Worm (Caenorhabditis elegans) whole organism, L4 larva: Measurements from ENCODE around the gene C15H9.9.

Source experiments
- F10B5.3 ChIP-seq: sonication (generic microtip); optimal IDR thresholded peaks from 2 replicates; lab custom pipeline; 2016; ENCODE audit warnings: mild to moderate bottlenecking, missing genetic modification characterization, missing compliant biosample characterization
- F26F4.8 ChIP-seq: fragments of 200-800 bp; sonication (Bioruptor generic); conservative IDR thresholded peaks from 2 replicates; pipeline ENCODE4 v1.3.6; 2022; ENCODE audit warnings: missing genetic modification characterization, missing compliant biosample characterization
- F44E2.7 ChIP-seq: fragments of 200-800 bp; sonication (Bioruptor generic); IDR thresholded peaks from 2 replicates; pipeline ENCODE4 v2.1.2; 2022; ENCODE audit warnings: missing genetic modification characterization, missing compliant biosample characterization
- T26A8.4 ChIP-seq: fragments of 200-800 bp; sonication (Bioruptor generic); IDR thresholded peaks from 2 replicates; pipeline ENCODE4 v1.3.6; 2022; ENCODE audit warnings: missing genetic modification characterization, missing compliant biosample characterization
- Y48G9A.11 ChIP-seq: fragments of 200-800 bp; sonication (Bioruptor generic); IDR thresholded peaks from 2 replicates; pipeline ENCODE4 v1.3.6; 2022; ENCODE audit warnings: missing genetic modification reagents, missing genetic modification characterization, missing compliant biosample characterization
- Y5F2A.4 ChIP-seq: fragments of 200-800 bp; sonication (Bioruptor generic); optimal IDR thresholded peaks from 2 replicates; lab custom pipeline; 2018; ENCODE audit warnings: mild to moderate bottlenecking, missing genetic modification characterization, missing compliant biosample characterization
- ZK337.2 ChIP-seq: fragments of 200-800 bp; sonication (Bioruptor generic); IDR thresholded peaks from 2 replicates; pipeline ENCODE4 v1.3.6; 2022; ENCODE audit warnings: missing genetic modification reagents, missing genetic modification characterization, missing compliant biosample characterization
- aha-1 ChIP-seq: fragments of 150-350 bp; peaks from one replicate; lab custom pipeline; 2014; ENCODE audit warnings: missing biosample characterization, missing genetic modification characterization
- arid-1 ChIP-seq: fragments of 200-800 bp; sonication (Bioruptor generic); conservative IDR thresholded peaks from 2 replicates; pipeline ENCODE4 v1.3.6; 2022; ENCODE audit warnings: missing genetic modification reagents, missing genetic modification characterization, missing compliant biosample characterization
- ceh-28 ChIP-seq: fragments of 150-350 bp; optimal IDR thresholded peaks from 2 replicates; lab custom pipeline; 2014; ENCODE audit warnings: missing biosample characterization, missing genetic modification reagents, missing genetic modification characterization
- ceh-44 ChIP-seq: fragments of 200-800 bp; sonication (Bioruptor generic); IDR thresholded peaks from 2 replicates; pipeline ENCODE4 v1.3.6; 2022; ENCODE audit warnings: missing genetic modification reagents, missing genetic modification characterization, missing compliant biosample characterization
- ces-1 ChIP-seq: fragments of 150-350 bp; sonication (generic microtip); optimal IDR thresholded peaks from 4 replicates; lab custom pipeline; 2014; ENCODE audit warnings: missing biosample characterization, missing genetic modification reagents, missing genetic modification characterization
- cey-2 ChIP-seq: sonication (generic microtip); optimal IDR thresholded peaks from 3 replicates; lab custom pipeline; 2017; ENCODE audit warnings: missing genetic modification characterization, mild to moderate bottlenecking, missing compliant biosample characterization, antibody characterized with exemption, borderline replicate concordance; ENCODE audit not compliant: insufficient read depth
- ctbp-1 ChIP-seq: fragments of 200-800 bp; sonication (Bioruptor generic); IDR thresholded peaks from 2 replicates; pipeline ENCODE4 v1.3.6; 2022; ENCODE audit warnings: missing genetic modification reagents, missing genetic modification characterization, missing compliant biosample characterization
- daf-16 ChIP-seq, 3 experiments: sonication (generic microtip); optimal IDR thresholded peaks; 2 replicates each; lab custom pipeline; 2016 to 2017; ENCODE audit warnings: missing genetic modification characterization in 3 of 3, missing genetic modification reagents in 3 of 3, mild to moderate bottlenecking in 2 of 3, missing compliant biosample characterization in 2 of 3, missing biosample characterization in 1 of 3, moderate library complexity in 1 of 3
- daf-19 ChIP-seq: fragments of 200-800 bp; sonication (Bioruptor generic); conservative IDR thresholded peaks from 2 replicates; pipeline ENCODE4 v1.3.6; 2022; ENCODE audit warnings: missing genetic modification characterization, missing compliant biosample characterization
- daf-8 ChIP-seq: fragments of 200-800 bp; sonication (Bioruptor generic); IDR thresholded peaks from 2 replicates; pipeline ENCODE4 v1.3.6; 2022; ENCODE audit warnings: missing genetic modification characterization, missing compliant biosample characterization
- dmd-6 ChIP-seq: fragments of 200-800 bp; sonication (Bioruptor generic); IDR thresholded peaks from 2 replicates; pipeline ENCODE4 v1.3.6; 2022; ENCODE audit warnings: missing genetic modification reagents, missing genetic modification characterization, missing compliant biosample characterization
- dmd-8 ChIP-seq: fragments of 200-800 bp; sonication (Bioruptor generic); IDR thresholded peaks from 2 replicates; pipeline ENCODE4 v1.3.6; 2022; ENCODE audit warnings: missing genetic modification characterization, missing compliant biosample characterization
- dpl-1 ChIP-seq: fragments of 150-350 bp; optimal IDR thresholded peaks from 2 replicates; lab custom pipeline; 2014; ENCODE audit warnings: missing biosample characterization, missing genetic modification reagents, missing genetic modification characterization
- fos-1 ChIP-seq: fragments of 150-350 bp; optimal IDR thresholded peaks from 2 replicates; lab custom pipeline; 2014; ENCODE audit warnings: missing biosample characterization, missing genetic modification characterization
- hlh-11 ChIP-seq: fragments of 200-800 bp; sonication (Bioruptor generic); optimal IDR thresholded peaks from 2 replicates; lab custom pipeline; 2018; ENCODE audit warnings: mild to moderate bottlenecking, missing genetic modification characterization, missing compliant biosample characterization
- hmg-1.1 ChIP-seq: fragments of 200-800 bp; sonication (Bioruptor generic); IDR thresholded peaks from 2 replicates; pipeline ENCODE4 v1.3.6; 2022; ENCODE audit warnings: missing genetic modification reagents, missing genetic modification characterization, missing compliant biosample characterization
- lim-7 ChIP-seq: fragments of 200-800 bp; sonication (Bioruptor generic); IDR thresholded peaks from 2 replicates; pipeline ENCODE4 v1.3.6; 2022; ENCODE audit warnings: missing genetic modification characterization, missing compliant biosample characterization
- lin-1 ChIP-seq: fragments of 200-800 bp; sonication (Bioruptor generic); IDR thresholded peaks from 2 replicates; pipeline ENCODE4 v1.3.6; 2022; ENCODE audit warnings: missing genetic modification reagents, missing genetic modification characterization, missing compliant biosample characterization
- lin-29 ChIP-seq: fragments of 200-800 bp; sonication (Bioruptor generic); IDR thresholded peaks from 2 replicates; pipeline ENCODE4 v1.3.6; 2022; ENCODE audit warnings: missing genetic modification reagents, missing genetic modification characterization, missing compliant biosample characterization
- lin-39 ChIP-seq: fragments of 150-350 bp; optimal IDR thresholded peaks from 2 replicates; lab custom pipeline; 2014; ENCODE audit warnings: missing biosample characterization, missing genetic modification reagents, missing genetic modification characterization
- mdt-29 ChIP-seq: fragments of 200-800 bp; sonication (Bioruptor generic); IDR thresholded peaks from 2 replicates; pipeline ENCODE4 v1.3.6; 2022; ENCODE audit warnings: missing genetic modification reagents, missing genetic modification characterization, missing compliant biosample characterization
- mep-1 ChIP-seq: fragments of 150-350 bp; sonication (generic microtip); optimal IDR thresholded peaks from 3 replicates; lab custom pipeline; 2014; ENCODE audit warnings: missing biosample characterization, missing genetic modification characterization
- mxl-2 ChIP-seq: fragments of 200-800 bp; sonication (Bioruptor generic); conservative IDR thresholded peaks from 2 replicates; pipeline ENCODE4 v1.3.6; 2022; ENCODE audit warnings: missing genetic modification reagents, missing genetic modification characterization, missing compliant biosample characterization
- mxl-3 ChIP-seq: fragments of 200-800 bp; sonication (Bioruptor generic); optimal IDR thresholded peaks from 2 replicates; lab custom pipeline; 2018; ENCODE audit warnings: mild to moderate bottlenecking, missing genetic modification characterization, missing compliant biosample characterization
- nhr-10 ChIP-seq: fragments of 150-350 bp; optimal IDR thresholded peaks from 2 replicates; lab custom pipeline; 2014; ENCODE audit warnings: missing biosample characterization, missing genetic modification characterization
- nhr-237 ChIP-seq: sonication (generic microtip); optimal IDR thresholded peaks from 2 replicates; lab custom pipeline; 2017; ENCODE audit warnings: missing biosample characterization, missing genetic modification characterization
- nhr-28 ChIP-seq: fragments of 150-350 bp; optimal IDR thresholded peaks from 2 replicates; lab custom pipeline; 2014; ENCODE audit warnings: missing biosample characterization, missing genetic modification characterization
- nhr-41 ChIP-seq: fragments of 200-800 bp; sonication (Bioruptor generic); IDR thresholded peaks from 2 replicates; pipeline ENCODE4 v1.3.6; 2022; ENCODE audit warnings: missing genetic modification reagents, missing genetic modification characterization, missing compliant biosample characterization
- nhr-42 ChIP-seq: fragments of 200-800 bp; sonication (Bioruptor generic); IDR thresholded peaks from 2 replicates; pipeline ENCODE4 v1.3.6; 2022; ENCODE audit warnings: missing genetic modification characterization, missing compliant biosample characterization
- nhr-48 ChIP-seq: sonication (generic microtip); optimal IDR thresholded peaks from 2 replicates; lab custom pipeline; 2016; ENCODE audit warnings: mild to moderate bottlenecking, missing genetic modification characterization, missing compliant biosample characterization
- nhr-77 ChIP-seq: fragments of 150-350 bp; optimal IDR thresholded peaks from 2 replicates; lab custom pipeline; 2014; ENCODE audit warnings: missing biosample characterization, missing genetic modification characterization
- pqm-1 ChIP-seq: sonication (generic microtip); optimal IDR thresholded peaks from 2 replicates; lab custom pipeline; 2017; ENCODE audit warnings: missing biosample characterization, missing genetic modification characterization
- rbr-2 ChIP-seq: sonication (generic microtip); optimal IDR thresholded peaks from 2 replicates; lab custom pipeline; 2016; ENCODE audit warnings: missing genotype, missing genetic modification characterization, missing compliant biosample characterization
- set-16 ChIP-seq: fragments of 200-800 bp; sonication (Bioruptor generic); IDR thresholded peaks from 2 replicates; pipeline ENCODE4 v1.3.6; 2022; ENCODE audit warnings: missing genetic modification reagents, missing genetic modification characterization, missing compliant biosample characterization
- spr-1 ChIP-seq: sonication (generic microtip); optimal IDR thresholded peaks from 2 replicates; lab custom pipeline; 2016; ENCODE audit warnings: mild to moderate bottlenecking, missing genetic modification characterization, missing compliant biosample characterization
- unc-39 ChIP-seq: sonication (generic microtip); optimal IDR thresholded peaks from 2 replicates; lab custom pipeline; 2017; ENCODE audit warnings: missing biosample characterization, missing genetic modification characterization
- vab-7 ChIP-seq: fragments of 200-800 bp; sonication (Bioruptor generic); IDR thresholded peaks from 2 replicates; pipeline ENCODE4 v1.3.6; 2022; ENCODE audit warnings: missing genetic modification reagents, missing genetic modification characterization, missing compliant biosample characterization
- zfp-2 ChIP-seq: sonication (generic microtip); optimal IDR thresholded peaks from 2 replicates; lab custom pipeline; 2016; ENCODE audit warnings: mild to moderate bottlenecking, missing genetic modification characterization, missing compliant biosample characterization
- zfp-3 ChIP-seq: fragments of 200-800 bp; sonication (Bioruptor generic); conservative IDR thresholded peaks from 2 replicates; pipeline ENCODE4 v1.3.6; 2022; ENCODE audit warnings: missing genetic modification reagents, missing genetic modification characterization, missing compliant biosample characterization
- zip-11 ChIP-seq: fragments of 200-800 bp; sonication (Bioruptor generic); IDR thresholded peaks from 2 replicates; pipeline ENCODE4 v1.3.6; 2022; ENCODE audit warnings: missing genetic modification characterization, missing compliant biosample characterization

Gene C15H9.9

DNA sequence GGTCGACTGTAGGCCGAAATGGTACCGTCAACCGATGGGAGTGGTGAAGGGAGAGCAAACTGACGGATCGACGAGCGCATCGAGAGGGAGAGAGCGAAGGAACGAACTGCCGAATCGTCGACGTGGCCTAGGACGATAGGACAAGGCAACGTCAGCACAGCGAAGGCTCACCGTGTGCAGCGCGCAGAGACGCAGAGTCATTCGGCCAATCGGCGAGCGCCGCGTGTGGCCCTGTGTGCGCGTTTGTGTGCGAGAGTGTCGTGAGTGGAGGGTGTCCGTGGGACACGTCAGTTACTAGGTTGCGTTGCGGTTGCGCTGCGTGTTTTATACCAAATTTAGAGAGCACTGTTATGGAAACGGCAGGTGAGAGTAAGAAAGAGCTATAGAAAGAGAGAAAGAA lies 36.1 kb downstream of the C15H9.9 start, which contains the start of gene hsp-3 (continued):
- TF ChIP-seq zip-11 (GFP tag; lab: Robert Waterston, UW) (0 out of 2 replicates have a peak, but pooled peaks have one; percentile 15), fos-1 (tag; lab: Kevin White, UChicago) (peak; percentile 29), ceh-44 (GFP tag; lab: Robert Waterston, UW) (no peak)

DNA sequence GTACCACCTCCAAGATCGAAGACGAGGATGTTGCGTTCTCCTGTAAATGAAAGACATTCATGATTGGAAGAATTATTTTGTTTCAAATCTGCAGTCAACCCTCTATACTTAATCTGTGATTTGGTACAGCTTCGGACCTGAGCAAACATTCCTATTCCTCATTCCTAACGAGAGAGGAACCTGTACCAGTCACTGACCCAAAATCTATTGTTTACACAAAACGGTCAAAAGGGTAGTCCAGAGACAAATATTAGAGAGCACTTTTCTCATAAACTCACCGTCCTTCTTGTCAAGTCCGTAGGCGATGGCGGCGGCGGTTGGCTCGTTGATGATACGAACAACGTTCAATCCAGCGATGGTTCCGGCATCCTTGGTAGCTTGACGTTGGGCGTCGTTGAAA lies 37.3 kb downstream of the C15H9.9 start:
- TF ChIP-seq aha-1: peak; percentile 95
- no peak for TF ChIP-seq Y48G9A.11 (GFP tag; lab: Robert Waterston, UW)
- no peak for TF ChIP-seq lin-29 (GFP tag; lab: Robert Waterston, UW)
- no peak for TF ChIP-seq dpl-1
- no peak for TF ChIP-seq daf-16 (GFP tag; optimal IDR thresholded peaks at IDR 0.05; lab: Kevin White, UChicago)
- TF ChIP-seq daf-16 (tag; optimal IDR thresholded peaks at IDR 0.05; lab: Kevin White, UChicago): peak; percentile 7
- TF ChIP-seq, all 104 proteins: peak for 2

DNA sequence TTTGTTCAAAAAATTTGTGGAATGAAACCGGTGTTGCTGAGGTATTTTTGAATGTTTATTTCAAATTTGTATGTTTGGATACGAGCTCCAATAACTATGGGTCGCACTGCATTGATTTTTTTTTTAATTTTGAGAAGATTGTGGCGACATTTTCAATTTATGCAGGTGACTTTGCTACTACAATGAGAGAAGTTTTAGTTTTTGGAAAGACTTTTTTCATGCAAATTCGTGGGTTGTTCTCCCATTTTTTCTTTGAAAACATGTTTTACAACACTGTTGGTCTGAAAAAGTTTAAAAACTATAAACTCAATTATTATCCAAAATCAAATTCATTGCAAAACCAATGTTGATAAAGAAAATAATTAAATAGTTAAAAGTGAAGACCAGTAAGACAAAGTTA lies 39.4 kb downstream of the C15H9.9 start:
- TF ChIP-seq F26F4.8 (GFP tag; lab: Robert Waterston, UW) (no peak), F10B5.3 (tag; lab: Kevin White, UChicago) (no peak), fos-1 (tag; lab: Kevin White, UChicago) (no peak), mxl-2 (GFP tag; lab: Robert Waterston, UW) (no peak), nhr-41 (GFP tag; lab: Robert Waterston, UW) (no peak), zfp-3 (GFP tag; lab: Robert Waterston, UW) (peak; percentile 61; the same call in 1 of the 2 replicates), daf-8 (no peak), lin-29 (GFP tag; lab: Robert Waterston, UW) (no peak), nhr-28 (tag; lab: Kevin White, UChicago) (peak; percentile 21), lin-1 (GFP tag; lab: Robert Waterston, UW) (0 out of 2 replicates have a peak, but pooled peaks have one; percentile 16), set-16 (GFP tag; lab: Robert Waterston, UW) (no peak), dpl-1 (no peak), daf-19 (GFP tag; lab: Robert Waterston, UW) (no peak), nhr-77 (tag; lab: Kevin White, UChicago) (peak; percentile 45), cey-2 (tag; lab: Kevin White, UChicago) (no peak), dmd-8 (no peak), pqm-1 (tag; lab: Kevin White, UChicago) (no peak), hlh-11 (tag; lab: Kevin White, UChicago) (peak; percentile 47), nhr-42 (GFP tag; lab: Robert Waterston, UW) (no peak), nhr-10 (tag; lab: Kevin White, UChicago) (no peak), zfp-2 (no peak), ZK337.2 (GFP tag; lab: Robert Waterston, UW) (no peak), lim-7 (GFP tag; lab: Robert Waterston, UW) (0 out of 2 replicates have a peak, but pooled peaks have one; percentile 30), hmg-1.1 (GFP tag; lab: Robert Waterston, UW) (no peak), Y5F2A.4 (GFP tag; lab: Kevin White, UChicago) (no peak), spr-1 (tag; lab: Kevin White, UChicago) (no peak), mxl-3 (GFP tag; lab: Kevin White, UChicago) (no peak), nhr-237 (tag; lab: Kevin White, UChicago) (peak; percentile 50), arid-1 (GFP tag; lab: Robert Waterston, UW) (no peak), vab-7 (GFP tag; lab: Robert Waterston, UW) (0 out of 2 replicates have a peak, but pooled peaks have one; percentile 25), T26A8.4 (GFP tag; lab: Robert Waterston, UW) (0 out of 2 replicates have a peak, but pooled peaks have one; percentile 79), ces-1 (GFP tag; lab: Kevin White, UChicago) (no peak), dmd-6 (GFP tag; lab: Robert Waterston, UW) (peak; percentile 26), nhr-48 (peak; percentile 21), aha-1 (peak; percentile 45), F44E2.7 (GFP tag; lab: Robert Waterston, UW) (no peak), mdt-29 (no peak), rbr-2 (no peak), ceh-28 (tag; lab: Kevin White, UChicago) (no peak), ctbp-1 (GFP tag; lab: Robert Waterston, UW) (no peak), lin-39 (tag; lab: Kevin White, UChicago) (no peak), unc-39 (tag; lab: Kevin White, UChicago) (no peak), mep-1 (tag; lab: Kevin White, UChicago) (peak; percentile 87)
